Fruit fly (Drosophila melanogaster): Measurements from ENCODE around the gene CG6005.

dm6 chr3R:18995556-18996272, 28.1 kb downstream of the CG6005 start:
- TF ChIP-seq CG10669 (GFP tag; optimal IDR thresholded peaks at IDR 0.05) (peak; percentile 90), vri (GFP tag; optimal IDR thresholded peaks at IDR 0.05) (peak; percentile 65), CG6792 (GFP tag; optimal IDR thresholded peaks at IDR 0.05) (peak; percentile 95), eg (GFP tag; IDR thresholded peaks at IDR 0.05) (peak; percentile 90), CG11902 (GFP tag; optimal IDR thresholded peaks at IDR 0.05) (peak; percentile 94), CG7368 (GFP tag; optimal IDR thresholded peaks at IDR 0.05) (peak; percentile 94), CG6163 (GFP tag; IDR thresholded peaks at IDR 0.05) (peak; percentile 95), Lpt (GFP tag; optimal IDR thresholded peaks at IDR 0.05) (peak; percentile 89), CG34406 (GFP tag; optimal IDR thresholded peaks at IDR 0.05) (peak; percentile 95), fkh (GFP tag; optimal IDR thresholded peaks at IDR 0.05) (no peak), svp (GFP tag) (peak; percentile 98), Sox14 (GFP tag; optimal IDR thresholded peaks at IDR 0.05) (peak; percentile 92), CG16779 (tag; optimal IDR thresholded peaks at IDR 0.05) (peak; percentile 75)
